Worm (Caenorhabditis elegans) whole organism, L4/young adult: ENCODE measurements around the gene Y54B9A.1.

ENCODE experiments used
- dao-5 ChIP-seq: sonication (generic microtip); optimal IDR thresholded peaks from 2 replicates; lab custom pipeline; 2016; ENCODE audit warnings: missing genotype, missing genetic modification characterization, moderate library complexity, missing compliant biosample characterization
- him-1 ChIP-seq: sonication (generic microtip); optimal IDR thresholded peaks from 2 replicates; lab custom pipeline; 2016; ENCODE audit warnings: missing genotype, missing genetic modification reagents, missing genetic modification characterization, missing compliant biosample characterization

ce11 chrV:9408869-9409268, 30.5 kb downstream of the Y54B9A.1 start:
- TF ChIP-seq him-1 (no peak), dao-5 (tag; lab: Kevin White, UChicago) (no peak)
